Fruit fly (Drosophila melanogaster) whole organism, embryonic: ENCODE measurements around the gene CG14024.

ENCODE experiments used
- Abd-B ChIP-seq: fragments of 200-800 bp; sonication (Bioruptor generic); optimal IDR thresholded peaks from 2 replicates; lab custom pipeline; 2018; ENCODE audit warnings: missing biosample characterization, mild to moderate bottlenecking, missing genetic modification characterization, moderate library complexity
- Awh ChIP-seq: fragments of 200-800 bp; sonication (Bioruptor generic); IDR thresholded peaks from 2 replicates; pipeline ENCODE4, ENCODE4 v1.3.6; 2022; ENCODE audit warnings: missing biosample characterization, missing genetic modification characterization
- Bteb2 ChIP-seq: fragments of 200-800 bp; sonication (Bioruptor generic); optimal IDR thresholded peaks from 2 replicates; lab custom pipeline; 2016; ENCODE audit warnings: missing biosample characterization, missing genetic modification characterization
- CG10321 ChIP-seq: fragments of 200-800 bp; sonication (Bioruptor generic); IDR thresholded peaks from 2 replicates; pipeline ENCODE4 v1.3.6; 2022; ENCODE audit warnings: missing biosample characterization, missing genetic modification characterization
- CG10366 ChIP-seq: fragments of 200-800 bp; sonication (Bioruptor generic); IDR thresholded peaks from 2 replicates; pipeline ENCODE4 v1.3.6; 2022; ENCODE audit warnings: missing biosample characterization, missing genetic modification characterization
- CG12299 ChIP-seq: fragments of 200-800 bp; sonication (Bioruptor generic); optimal IDR thresholded peaks from 2 replicates; lab custom pipeline; 2018; ENCODE audit warnings: missing biosample characterization, mild to moderate bottlenecking, missing genetic modification characterization
- CG12391 ChIP-seq: fragments of 200-800 bp; sonication (Bioruptor generic); optimal IDR thresholded peaks from 3 replicates; lab custom pipeline; 2018; ENCODE audit warnings: missing biosample characterization, mild to moderate bottlenecking, missing genetic modification characterization, moderate library complexity
- CG13775 ChIP-seq: fragments of 200-800 bp; sonication (Bioruptor generic); optimal IDR thresholded peaks from 3 replicates; lab custom pipeline; 2017; ENCODE audit warnings: missing biosample characterization, mild to moderate bottlenecking, missing genetic modification characterization
- CG14965 ChIP-seq: fragments of 200-800 bp; sonication (Bioruptor generic); optimal IDR thresholded peaks from 2 replicates; lab custom pipeline; 2016; ENCODE audit warnings: missing biosample characterization, missing genetic modification characterization, borderline replicate concordance
- CG17186 ChIP-seq: fragments of 200-800 bp; sonication (Bioruptor generic); optimal IDR thresholded peaks from 3 replicates; lab custom pipeline; 2017; ENCODE audit warnings: missing biosample characterization, missing genetic modification reagents, missing genetic modification characterization
- CG17359 ChIP-seq: fragments of 200-800 bp; sonication (Bioruptor generic); optimal IDR thresholded peaks from 3 replicates; lab custom pipeline; 2018; ENCODE audit warnings: missing biosample characterization, mild to moderate bottlenecking, missing genetic modification characterization, moderate library complexity
- CG17829 ChIP-seq: fragments of 200-800 bp; optimal IDR thresholded peaks from 2 replicates; lab custom pipeline; 2019; ENCODE audit warnings: missing biosample characterization, mild to moderate bottlenecking, missing genetic modification characterization, moderate library complexity
- CG2199 ChIP-seq: fragments of 200-800 bp; sonication (Bioruptor generic); IDR thresholded peaks from 3 replicates; pipeline ENCODE4 v1.3.6; 2022; ENCODE audit warnings: missing biosample characterization, missing genetic modification characterization
- CG2889 ChIP-seq: fragments of 200-800 bp; sonication (Bioruptor generic); IDR thresholded peaks from 3 replicates; pipeline ENCODE4 v1.3.6; 2022; ENCODE audit warnings: missing biosample characterization, missing genetic modification characterization
- CG30020 ChIP-seq: fragments of 200-800 bp; optimal IDR thresholded peaks from 2 replicates; lab custom pipeline; 2019; ENCODE audit warnings: missing biosample characterization, mild to moderate bottlenecking, missing genetic modification characterization, moderate library complexity
- CG32532 ChIP-seq: fragments of 200-800 bp; sonication (Bioruptor generic); IDR thresholded peaks from 2 replicates; pipeline ENCODE4 v1.3.6; 2022; ENCODE audit warnings: missing biosample characterization, missing genetic modification characterization
- CG3281 ChIP-seq: fragments of 200-800 bp; sonication (Bioruptor generic); optimal IDR thresholded peaks from 3 replicates; lab custom pipeline; 2017; ENCODE audit warnings: missing biosample characterization, mild to moderate bottlenecking, missing genetic modification characterization
- CG3838 ChIP-seq: fragments of 200-800 bp; sonication (Bioruptor generic); optimal IDR thresholded peaks from 3 replicates; lab custom pipeline; 2016; ENCODE audit warnings: missing biosample characterization, missing genetic modification characterization
- CG3847 ChIP-seq: fragments of 200-800 bp; sonication (Bioruptor generic); IDR thresholded peaks from 2 replicates; pipeline ENCODE4 v1.3.6; 2022; ENCODE audit warnings: missing biosample characterization, missing genetic modification characterization
- CG4424 ChIP-seq: fragments of 200-800 bp; sonication (Bioruptor generic); optimal IDR thresholded peaks from 3 replicates; lab custom pipeline; 2016; ENCODE audit warnings: missing biosample characterization, missing genetic modification characterization
- CG4730 ChIP-seq: fragments of 200-800 bp; sonication (Bioruptor generic); IDR thresholded peaks from 2 replicates; pipeline ENCODE4 v1.3.6; 2022; ENCODE audit warnings: missing biosample characterization, missing genetic modification characterization
- CG4854 ChIP-seq: fragments of 200-800 bp; sonication (Bioruptor generic); optimal IDR thresholded peaks from 2 replicates; lab custom pipeline; 2016; ENCODE audit warnings: missing biosample characterization, missing genetic modification characterization, inconsistent platforms
- CG6765 ChIP-seq: fragments of 200-800 bp; sonication (Bioruptor generic); optimal IDR thresholded peaks from 3 replicates; lab custom pipeline; 2017; ENCODE audit warnings: missing biosample characterization, mild to moderate bottlenecking, missing genetic modification characterization
- CG6813 ChIP-seq: fragments of 200-800 bp; sonication (Bioruptor generic); optimal IDR thresholded peaks from 2 replicates; lab custom pipeline; 2017; ENCODE audit warnings: missing biosample characterization, missing genetic modification characterization, mild to moderate bottlenecking, moderate library complexity, missing genetic modification reagents
- CG8089 ChIP-seq: fragments of 200-800 bp; sonication (Bioruptor generic); optimal IDR thresholded peaks from 3 replicates; lab custom pipeline; 2016; ENCODE audit warnings: missing biosample characterization, missing genetic modification characterization
- CG9215 ChIP-seq: fragments of 200-800 bp; sonication (Bioruptor generic); IDR thresholded peaks from 2 replicates; pipeline ENCODE4 v1.3.6; 2022; ENCODE audit warnings: missing biosample characterization, missing genetic modification characterization
- Chrac-16 ChIP-seq: fragments of 200-800 bp; sonication (Bioruptor generic); optimal IDR thresholded peaks from 3 replicates; lab custom pipeline; 2016; ENCODE audit warnings: missing biosample characterization, missing genetic modification characterization
- CkIIα-i1 ChIP-seq: fragments of 200-800 bp; sonication (Bioruptor generic); IDR thresholded peaks from 2 replicates; pipeline ENCODE4 v1.3.6; 2022; ENCODE audit warnings: missing biosample characterization, missing genetic modification characterization
- Dp ChIP-seq: fragments of 200-800 bp; sonication (Bioruptor generic); optimal IDR thresholded peaks from 2 replicates; lab custom pipeline; 2018; ENCODE audit warnings: missing biosample characterization, mild to moderate bottlenecking, missing genetic modification characterization, moderate library complexity
- GATAe ChIP-seq: fragments of 200-800 bp; sonication (Bioruptor generic); conservative IDR thresholded peaks from 2 replicates; pipeline ENCODE4 v1.3.6; 2022; ENCODE audit warnings: missing biosample characterization, missing genetic modification characterization
- Hr51 ChIP-seq, 2 experiments: fragments of 200-800 bp; sonication (Bioruptor generic); optimal IDR thresholded peaks; 2 replicates in 1 of 2; 3 replicates in 1 of 2; lab custom pipeline; 2016 to 2018; ENCODE audit warnings: missing biosample characterization in 2 of 2, missing genetic modification characterization in 2 of 2, mild to moderate bottlenecking in 1 of 2, moderate library complexity in 1 of 2
- Pdp1 ChIP-seq, 2 experiments: fragments of 200-800 bp; sonication (Bioruptor generic); optimal IDR thresholded peaks; 3 replicates each; lab custom pipeline; 2016; ENCODE audit warnings: missing biosample characterization in 2 of 2, missing genetic modification characterization in 2 of 2, mild to moderate bottlenecking in 1 of 2, moderate library complexity in 1 of 2
- Ssrp ChIP-seq: fragments of 200-800 bp; sonication (Bioruptor generic); optimal IDR thresholded peaks from 2 replicates; lab custom pipeline; 2018; ENCODE audit warnings: missing biosample characterization, mild to moderate bottlenecking, missing genetic modification characterization, moderate library complexity
- Tbp ChIP-seq: fragments of >200 bp; optimal IDR thresholded peaks from 2 replicates; lab custom pipeline; 2018; ENCODE audit warnings: missing biosample characterization, missing genetic modification characterization
- crc ChIP-seq: fragments of 200-800 bp; sonication (Bioruptor generic); optimal IDR thresholded peaks from 2 replicates; lab custom pipeline; 2016; ENCODE audit warnings: missing biosample characterization, missing genetic modification characterization
- gcm ChIP-seq: fragments of 200-800 bp; sonication (Bioruptor generic); optimal IDR thresholded peaks from 2 replicates; lab custom pipeline; 2019; ENCODE audit warnings: missing biosample characterization, mild to moderate bottlenecking, missing genetic modification characterization, moderate library complexity
- ham ChIP-seq: fragments of 200-800 bp; sonication (Bioruptor generic); IDR thresholded peaks from 2 replicates; pipeline ENCODE4 v1.3.6; 2022; ENCODE audit warnings: missing biosample characterization, missing genetic modification characterization
- hb ChIP-seq: fragments of 200-800 bp; sonication (Bioruptor generic); IDR thresholded peaks from 3 replicates; pipeline ENCODE4 v1.3.6; 2022; ENCODE audit warnings: missing biosample characterization, missing genetic modification characterization; ENCODE audit not compliant: partially characterized antibody
- her ChIP-seq: fragments of 200-800 bp; sonication (Bioruptor generic); optimal IDR thresholded peaks from 2 replicates; lab custom pipeline; 2016; ENCODE audit warnings: missing biosample characterization, missing genetic modification characterization
- klu ChIP-seq: fragments of 200-800 bp; sonication (Bioruptor generic); IDR thresholded peaks from 2 replicates; pipeline ENCODE4 v1.3.6; 2022; ENCODE audit warnings: missing biosample characterization, missing genetic modification characterization
- luna ChIP-seq: fragments of 200-800 bp; sonication (Bioruptor generic); optimal IDR thresholded peaks from 2 replicates; lab custom pipeline; 2016; ENCODE audit warnings: missing biosample characterization, missing genetic modification characterization
- mam ChIP-seq: fragments of 200-800 bp; sonication (Bioruptor generic); optimal IDR thresholded peaks from 3 replicates; lab custom pipeline; 2016; ENCODE audit warnings: missing biosample characterization, missing genetic modification characterization
- pfk ChIP-seq: fragments of 200-800 bp; sonication (Bioruptor generic); optimal IDR thresholded peaks from 2 replicates; lab custom pipeline; 2018; ENCODE audit warnings: missing biosample characterization, mild to moderate bottlenecking, missing genetic modification characterization, moderate library complexity
- ro ChIP-seq: fragments of 200-800 bp; sonication (Bioruptor generic); IDR thresholded peaks from 2 replicates; pipeline ENCODE4 v1.3.6; 2022; ENCODE audit warnings: missing biosample characterization, missing genetic modification characterization
- sens-2 ChIP-seq: fragments of 200-800 bp; sonication (Bioruptor generic); IDR thresholded peaks from 2 replicates; pipeline ENCODE4 v1.3.6; 2022; ENCODE audit warnings: missing biosample characterization, missing genetic modification characterization
- sna ChIP-seq: fragments of 200-800 bp; sonication (Bioruptor generic); IDR thresholded peaks from 2 replicates; pipeline ENCODE4 v1.3.6; 2022; ENCODE audit warnings: missing biosample characterization, missing genetic modification characterization; ENCODE audit not compliant: partially characterized antibody
- ssp ChIP-seq: fragments of 200-800 bp; sonication (Bioruptor generic); IDR thresholded peaks from 2 replicates; pipeline ENCODE4 v1.3.6; 2022; ENCODE audit warnings: missing biosample characterization, missing genetic modification characterization
- trem ChIP-seq: fragments of 200-800 bp; optimal IDR thresholded peaks from 3 replicates; lab custom pipeline; 2019; ENCODE audit warnings: missing biosample characterization, mild to moderate bottlenecking, missing genetic modification characterization, moderate library complexity
- unpg ChIP-seq: fragments of 200-800 bp; sonication (Bioruptor generic); optimal IDR thresholded peaks from 3 replicates; lab custom pipeline; 2018; ENCODE audit warnings: missing biosample characterization, mild to moderate bottlenecking, missing genetic modification characterization, moderate library complexity
- zen2 ChIP-seq: fragments of 200-800 bp; sonication (Bioruptor generic); IDR thresholded peaks from 3 replicates; pipeline ENCODE4 v1.3.6; 2022; ENCODE audit warnings: missing biosample characterization, missing genetic modification characterization; ENCODE audit not compliant: partially characterized antibody

Gene CG14024

DNA sequence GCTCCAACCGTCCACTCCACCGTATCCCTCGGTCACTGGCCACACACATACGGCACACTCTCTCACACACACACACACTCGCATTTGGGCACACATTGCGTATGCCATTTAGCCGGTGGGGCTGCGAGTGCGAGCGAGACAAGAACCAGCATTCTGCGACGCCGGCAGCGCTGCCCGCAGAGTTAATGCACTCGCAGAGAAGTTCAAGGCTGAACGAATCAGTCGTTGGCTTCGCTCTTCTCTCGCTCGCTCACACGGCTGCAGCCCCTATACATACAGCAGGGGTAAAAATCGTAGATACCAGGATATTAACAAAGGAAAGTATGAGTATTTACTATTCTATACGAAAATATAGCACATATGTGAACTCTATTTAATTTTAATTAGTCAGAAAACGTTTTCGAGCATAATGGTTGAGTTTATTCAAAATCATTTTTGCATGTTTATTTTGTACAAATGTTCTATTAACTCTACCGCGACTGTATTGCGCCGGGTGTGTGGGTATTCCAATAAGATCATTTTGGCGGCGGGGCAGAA, 21.6 kb downstream of the CG14024 start (continued):
- peak; percentile 69 for TF ChIP-seq CG10366 (GFP tag; lab: Robert Waterston, UW)
- peak; percentile 77 for TF ChIP-seq Ssrp (tag; lab: Kevin White, UChicago)
- no peak for TF ChIP-seq CG3838 (GFP tag; lab: Kevin White, UChicago)
- TF ChIP-seq CG4424 (GFP tag; lab: Kevin White, UChicago), result peak; percentile 66
- peak; percentile 79 for TF ChIP-seq CG17359 (tag; lab: Kevin White, UChicago)
- peak; percentile 43 for TF ChIP-seq CG4854 (GFP tag; lab: Kevin White, UChicago)
- TF ChIP-seq CG17186 (GFP tag; lab: Kevin White, UChicago), result peak; percentile 63
- peak; percentile 47; the same call in 1 of the 2 replicates for TF ChIP-seq ro (GFP tag; lab: Robert Waterston, UW)
- TF ChIP-seq klu, result no peak; the same call in 1 of the 2 replicates
- TF ChIP-seq trem (tag; lab: Kevin White, UChicago), result peak; percentile 85
- TF ChIP-seq CG12299 (tag; lab: Kevin White, UChicago), result peak; percentile 28
- no peak for TF ChIP-seq Tbp (GFP tag; lab: Kevin White, UChicago)
- TF ChIP-seq CG3847 (GFP tag; lab: Robert Waterston, UW), result peak; percentile 23; the same call in 1 of the 2 replicates
- TF ChIP-seq CG2889 (GFP tag; lab: Robert Waterston, UW), result no peak
- TF ChIP-seq CG6813 (GFP tag; lab: Kevin White, UChicago), result peak; percentile 64
- TF ChIP-seq Chrac-16, result peak; percentile 66
- TF ChIP-seq CG6765 (GFP tag; lab: Kevin White, UChicago), result no peak
- TF ChIP-seq CG13775 (GFP tag; lab: Kevin White, UChicago), result peak; percentile 48
- peak; percentile 24 to 45 for TF ChIP-seq Pdp1 (GFP tag; optimal IDR thresholded peaks at IDR 0.05; lab: Kevin White, UChicago)
- TF ChIP-seq mam (GFP tag; lab: Kevin White, UChicago), result peak; percentile 64
- peak; percentile 33 for TF ChIP-seq CG30020
- TF ChIP-seq CG3281 (GFP tag; lab: Kevin White, UChicago), result peak; percentile 42
- TF ChIP-seq CG8089 (GFP tag; lab: Kevin White, UChicago), result peak; percentile 53
- TF ChIP-seq ssp (GFP tag; lab: Robert Waterston, UW), result peak; percentile 66
- no peak for TF ChIP-seq sna (GFP tag; lab: Robert Waterston, UW)
- TF ChIP-seq zen2 (GFP tag; lab: Robert Waterston, UW), result no peak
- no peak for TF ChIP-seq CG9215 (GFP tag; lab: Robert Waterston, UW)
- TF ChIP-seq hb, result no peak
- no peak for TF ChIP-seq CG2199
- TF ChIP-seq GATAe (GFP tag; lab: Robert Waterston, UW), result no peak
- TF ChIP-seq CG32532, result peak; percentile 56; the same call in 1 of the 2 replicates
- TF ChIP-seq unpg (GFP tag; lab: Kevin White, UChicago), result peak; percentile 85
- no peak for TF ChIP-seq Dp (GFP tag; lab: Kevin White, UChicago)
- peak; percentile 55 for TF ChIP-seq crc (GFP tag; lab: Kevin White, UChicago)
- TF ChIP-seq her (GFP tag; lab: Kevin White, UChicago), result no peak
- TF ChIP-seq CG10321 (GFP tag; lab: Robert Waterston, UW), result peak; percentile 32; the same call in 1 of the 2 replicates
- TF ChIP-seq ham (GFP tag; lab: Robert Waterston, UW), result no peak
- peak; percentile 86 for TF ChIP-seq CG12391 (tag; lab: Kevin White, UChicago)
- TF ChIP-seq Awh (GFP tag; lab: Robert Waterston, UW), result peak; percentile 67; the same call in 1 of the 2 replicates
- peak; percentile 19 for TF ChIP-seq CG14965 (GFP tag; lab: Kevin White, UChicago)
- TF ChIP-seq CG4730 (GFP tag; lab: Robert Waterston, UW), result no peak
- TF ChIP-seq CkIIα-i1, result no peak
- TF ChIP-seq Bteb2 (GFP tag; lab: Kevin White, UChicago), result peak; percentile 40
- TF ChIP-seq Hr51 (GFP tag; optimal IDR thresholded peaks at IDR 0.05; lab: Kevin White, UChicago), result peak; percentile 30 to 74
- peak; percentile 91 for TF ChIP-seq gcm
- TF ChIP-seq CG17829, result peak; percentile 87
- no peak for TF ChIP-seq luna
- no peak for TF ChIP-seq sens-2
- no peak for TF ChIP-seq pfk (GFP tag; lab: Kevin White, UChicago)
- TF ChIP-seq Abd-B (GFP tag; lab: Kevin White, UChicago), result peak; percentile 31
